Fruit fly (Drosophila melanogaster) whole organism, embryonic: Measurements from ENCODE around the gene Ku80.

Source experiments
- Atf3 ChIP-seq: fragments of 200-800 bp; sonication (Bioruptor generic); optimal IDR thresholded peaks from 3 replicates; lab custom pipeline; 2016; ENCODE audit warnings: missing biosample characterization, missing genetic modification characterization
- Atf6 ChIP-seq: fragments of 200-800 bp; sonication (Bioruptor generic); IDR thresholded peaks from 2 replicates; pipeline ENCODE4 v1.3.6; 2022; ENCODE audit warnings: missing biosample characterization, missing genetic modification characterization
- B-H1 ChIP-seq: fragments of 200-800 bp; sonication (Bioruptor generic); IDR thresholded peaks from 3 replicates; pipeline ENCODE4 v1.3.6; 2022; ENCODE audit warnings: missing biosample characterization, missing genetic modification characterization
- BtbVII ChIP-seq: fragments of 200-800 bp; sonication (Bioruptor generic); optimal IDR thresholded peaks from 3 replicates; lab custom pipeline; 2017; ENCODE audit warnings: missing biosample characterization, mild to moderate bottlenecking, missing genetic modification characterization
- CG10209 ChIP-seq: fragments of 200-800 bp; sonication (Bioruptor generic); optimal IDR thresholded peaks from 3 replicates; lab custom pipeline; 2017; ENCODE audit warnings: missing biosample characterization, mild to moderate bottlenecking, missing genetic modification characterization, missing genetic modification reagents
- CG10267 ChIP-seq: fragments of 200-800 bp; sonication (Bioruptor generic); optimal IDR thresholded peaks from 2 replicates; lab custom pipeline; 2018; ENCODE audit warnings: missing biosample characterization, mild to moderate bottlenecking, missing genetic modification characterization, moderate library complexity
- CG10462 ChIP-seq: fragments of 200-800 bp; sonication (Bioruptor generic); optimal IDR thresholded peaks from 2 replicates; lab custom pipeline; 2016; ENCODE audit warnings: missing biosample characterization, missing genetic modification characterization
- CG10565 ChIP-seq: fragments of 200-800 bp; sonication (Bioruptor generic); optimal IDR thresholded peaks from 3 replicates; lab custom pipeline; 2016; ENCODE audit warnings: missing biosample characterization, mild to moderate bottlenecking, missing genetic modification characterization
- CG1233 ChIP-seq: fragments of 200-800 bp; sonication (Bioruptor generic); optimal IDR thresholded peaks from 4 replicates; lab custom pipeline; 2018; ENCODE audit warnings: missing biosample characterization, mild to moderate bottlenecking, missing genetic modification characterization
- CG15479 ChIP-seq: fragments of 200-800 bp; sonication (Bioruptor generic); optimal IDR thresholded peaks from 3 replicates; lab custom pipeline; 2019; ENCODE audit warnings: missing biosample characterization, mild to moderate bottlenecking, missing genetic modification characterization, moderate library complexity
- CG15696 ChIP-seq: fragments of 200-800 bp; sonication (Bioruptor generic); optimal IDR thresholded peaks from 2 replicates; lab custom pipeline; 2019; ENCODE audit warnings: missing biosample characterization, mild to moderate bottlenecking, missing genetic modification characterization, moderate library complexity
- CG1602 ChIP-seq: fragments of 200-800 bp; sonication (Bioruptor generic); optimal IDR thresholded peaks from 3 replicates; lab custom pipeline; 2016; ENCODE audit warnings: missing biosample characterization, missing genetic modification characterization
- CG2199 ChIP-seq: fragments of 200-800 bp; sonication (Bioruptor generic); IDR thresholded peaks from 3 replicates; pipeline ENCODE4 v1.3.6; 2022; ENCODE audit warnings: missing biosample characterization, missing genetic modification characterization
- CG2678 ChIP-seq: fragments of 200-800 bp; sonication (Bioruptor generic); optimal IDR thresholded peaks from 3 replicates; lab custom pipeline; 2019; ENCODE audit warnings: missing biosample characterization, mild to moderate bottlenecking, missing genetic modification characterization, moderate library complexity
- CG2712 ChIP-seq: fragments of 200-800 bp; optimal IDR thresholded peaks from 3 replicates; lab custom pipeline; 2019; ENCODE audit warnings: missing biosample characterization, mild to moderate bottlenecking, missing genetic modification characterization, moderate library complexity
- CG34422 ChIP-seq: fragments of 200-800 bp; sonication (Bioruptor generic); IDR thresholded peaks from 3 replicates; pipeline ENCODE4 v1.3.6; 2022; ENCODE audit warnings: missing biosample characterization, missing genetic modification characterization
- CG6791 ChIP-seq: fragments of 200-800 bp; sonication (Bioruptor generic); IDR thresholded peaks from 3 replicates; pipeline ENCODE4 v1.3.6; 2022; ENCODE audit warnings: missing biosample characterization, missing genetic modification characterization; ENCODE audit not compliant: partially characterized antibody
- CG7963 ChIP-seq: fragments of 200-800 bp; sonication (Bioruptor generic); IDR thresholded peaks from 3 replicates; pipeline ENCODE4 v1.3.6; 2022; ENCODE audit warnings: missing biosample characterization, missing genetic modification characterization; ENCODE audit not compliant: partially characterized antibody
- CG8944 ChIP-seq: fragments of 200-800 bp; sonication (Bioruptor generic); optimal IDR thresholded peaks from 3 replicates; lab custom pipeline; 2016; ENCODE audit warnings: missing biosample characterization, missing genetic modification characterization
- CG9727 ChIP-seq: fragments of 200-800 bp; sonication (Bioruptor generic); optimal IDR thresholded peaks from 3 replicates; lab custom pipeline; 2017; ENCODE audit warnings: missing biosample characterization, mild to moderate bottlenecking, missing genetic modification characterization
- D ChIP-seq, 2 experiments: fragments of 200-800 bp in 1 of 2; fragments of >200 bp in 1 of 2; sonication (Bioruptor generic) in 1 of 2; optimal IDR thresholded peaks; 2 replicates in 1 of 2; 3 replicates in 1 of 2; lab custom pipeline; 2017; ENCODE audit warnings: mild to moderate bottlenecking in 1 of 2, missing biosample characterization in 1 of 2, missing genetic modification characterization in 1 of 2, missing genetic modification reagents in 1 of 2
- Dip3 ChIP-seq: fragments of 200-800 bp; sonication (Bioruptor generic); optimal IDR thresholded peaks from 3 replicates; lab custom pipeline; 2016; ENCODE audit warnings: missing biosample characterization, missing genetic modification characterization
- Dll ChIP-seq: fragments of 200-800 bp; sonication (Bioruptor generic); IDR thresholded peaks from 4 replicates; pipeline ENCODE4 v1.3.6; 2022; ENCODE audit warnings: missing biosample characterization, missing genetic modification characterization; ENCODE audit not compliant: partially characterized antibody
- Gug ChIP-seq: fragments of 200-800 bp; sonication (Bioruptor generic); IDR thresholded peaks from 4 replicates; pipeline ENCODE4 v1.3.6; 2022; ENCODE audit warnings: missing biosample characterization, missing genetic modification characterization
- H2.0 ChIP-seq: fragments of 200-800 bp; sonication (Bioruptor generic); IDR thresholded peaks from 2 replicates; pipeline ENCODE4 v1.3.6; 2022; ENCODE audit warnings: missing biosample characterization, missing genetic modification characterization
- TFAM ChIP-seq: fragments of 200-800 bp; sonication (Bioruptor generic); optimal IDR thresholded peaks from 2 replicates; lab custom pipeline; 2017; ENCODE audit warnings: missing biosample characterization, missing genetic modification characterization, inconsistent platforms
- ab ChIP-seq: fragments of 200-800 bp; sonication (Bioruptor generic); optimal IDR thresholded peaks from 2 replicates; lab custom pipeline; 2016; ENCODE audit warnings: missing biosample characterization, missing genetic modification characterization
- ara ChIP-seq: fragments of 200-800 bp; sonication (Bioruptor generic); IDR thresholded peaks from 2 replicates; pipeline ENCODE4 v1.3.6; 2022; ENCODE audit warnings: missing biosample characterization, missing genetic modification characterization
- bbx ChIP-seq: fragments of 200-800 bp; sonication (Bioruptor generic); IDR thresholded peaks from 2 replicates; pipeline ENCODE4 v1.3.6; 2022; ENCODE audit warnings: missing biosample characterization, missing genetic modification characterization; ENCODE audit not compliant: partially characterized antibody
- cad ChIP-seq: fragments of >200 bp; optimal IDR thresholded peaks from 2 replicates; lab custom pipeline; 2017; ENCODE audit warnings: missing biosample characterization, missing genetic modification characterization
- cg ChIP-seq: fragments of 200-800 bp; sonication (Bioruptor generic); optimal IDR thresholded peaks from 3 replicates; lab custom pipeline; 2019; ENCODE audit warnings: missing biosample characterization, mild to moderate bottlenecking, missing genetic modification characterization, moderate library complexity
- dm ChIP-seq: fragments of 200-800 bp; sonication (Bioruptor generic); optimal IDR thresholded peaks from 3 replicates; lab custom pipeline; 2016; ENCODE audit warnings: missing biosample characterization, missing genetic modification characterization
- eyg ChIP-seq: fragments of 200-800 bp; sonication (Bioruptor generic); optimal IDR thresholded peaks from 3 replicates; lab custom pipeline; 2016; ENCODE audit warnings: missing biosample characterization, missing genetic modification characterization
- fd102C ChIP-seq: fragments of 200-800 bp; sonication (Bioruptor generic); optimal IDR thresholded peaks from 2 replicates; lab custom pipeline; 2018; ENCODE audit warnings: missing biosample characterization, mild to moderate bottlenecking, missing genetic modification characterization, moderate library complexity
- fd3F ChIP-seq: fragments of 200-800 bp; sonication (Bioruptor generic); optimal IDR thresholded peaks from 2 replicates; lab custom pipeline; 2018; ENCODE audit warnings: missing biosample characterization, mild to moderate bottlenecking, missing genetic modification characterization, moderate library complexity
- fd64A ChIP-seq: fragments of 200-800 bp; sonication (Bioruptor generic); optimal IDR thresholded peaks from 3 replicates; lab custom pipeline; 2018; ENCODE audit warnings: missing biosample characterization, mild to moderate bottlenecking, missing genetic modification characterization
- jumu ChIP-seq: fragments of 200-800 bp; sonication (Bioruptor generic); optimal IDR thresholded peaks from 3 replicates; lab custom pipeline; 2016; ENCODE audit warnings: missing biosample characterization, missing genetic modification characterization
- luna ChIP-seq: fragments of 200-800 bp; sonication (Bioruptor generic); optimal IDR thresholded peaks from 2 replicates; lab custom pipeline; 2016; ENCODE audit warnings: missing biosample characterization, missing genetic modification characterization
- maf-S ChIP-seq: fragments of 200-800 bp; sonication (Bioruptor generic); optimal IDR thresholded peaks from 2 replicates; lab custom pipeline; 2016; ENCODE audit warnings: missing biosample characterization, missing genetic modification characterization
- pfk ChIP-seq: fragments of 200-800 bp; sonication (Bioruptor generic); optimal IDR thresholded peaks from 2 replicates; lab custom pipeline; 2018; ENCODE audit warnings: missing biosample characterization, mild to moderate bottlenecking, missing genetic modification characterization, moderate library complexity
- prd ChIP-seq, 3 experiments: fragments of >200 bp in 2 of 3; fragments of 200-800 bp in 1 of 3; sonication (Bioruptor generic) in 1 of 3; optimal IDR thresholded peaks in 2 of 3; IDR thresholded peaks in 1 of 3; 2 replicates in 2 of 3; 3 replicates in 1 of 3; pipeline versions ENCODE4 v1.3.6 to Lab custom; 2017 to 2022; ENCODE audit warnings: missing biosample characterization in 1 of 3, missing genetic modification characterization in 1 of 3
- pros ChIP-seq: fragments of 200-800 bp; sonication (Bioruptor generic); optimal IDR thresholded peaks from 3 replicates; lab custom pipeline; 2019; ENCODE audit warnings: missing biosample characterization, mild to moderate bottlenecking, missing genetic modification characterization, moderate library complexity
- sob ChIP-seq: fragments of 200-800 bp; sonication (Bioruptor generic); IDR thresholded peaks from 2 replicates; pipeline ENCODE4 v1.3.6; 2022; ENCODE audit warnings: missing biosample characterization, missing genetic modification characterization
- tll ChIP-seq, 2 experiments: fragments of 200-800 bp in 1 of 2; fragments of >200 bp in 1 of 2; sonication (Bioruptor generic) in 1 of 2; optimal IDR thresholded peaks; 2 replicates each; lab custom pipeline; 2017 to 2019; ENCODE audit warnings: missing biosample characterization in 2 of 2, missing genetic modification characterization in 2 of 2, mild to moderate bottlenecking in 1 of 2, moderate library complexity in 1 of 2
- twi ChIP-seq: fragments of 200-800 bp; optimal IDR thresholded peaks from 2 replicates; lab custom pipeline; 2019; ENCODE audit warnings: missing biosample characterization, mild to moderate bottlenecking, missing genetic modification characterization, moderate library complexity
- unc-4 ChIP-seq: fragments of 200-800 bp; sonication (Bioruptor generic); IDR thresholded peaks from 2 replicates; pipeline ENCODE4 v1.3.6; 2022; ENCODE audit warnings: missing biosample characterization, missing genetic modification characterization; ENCODE audit not compliant: partially characterized antibody
- zen ChIP-seq: fragments of 200-800 bp; sonication (Bioruptor generic); optimal IDR thresholded peaks from 3 replicates; lab custom pipeline; 2018; ENCODE audit warnings: missing biosample characterization, mild to moderate bottlenecking, missing genetic modification characterization, moderate library complexity
- zf30C ChIP-seq: fragments of 200-800 bp; sonication (Bioruptor generic); optimal IDR thresholded peaks from 3 replicates; lab custom pipeline; 2018; ENCODE audit warnings: missing biosample characterization, mild to moderate bottlenecking, missing genetic modification characterization

Ku80 gene

dm6 chr2L:15742976-15743375 is 28.0 kb downstream of the Ku80 start:
- peak in 1 of 2 experiments; percentile 43 for TF ChIP-seq tll (GFP tag; optimal IDR thresholded peaks at IDR 0.05; lab: Kevin White, UChicago)
- TF ChIP-seq maf-S (GFP tag; lab: Kevin White, UChicago) = no peak
- no peak for TF ChIP-seq Dll (GFP tag; lab: Robert Waterston, UW)
- TF ChIP-seq D (optimal IDR thresholded peaks at IDR 0.05; lab: Kevin White, UChicago) = no peak
- no peak for TF ChIP-seq D (GFP tag; optimal IDR thresholded peaks at IDR 0.05; lab: Kevin White, UChicago)
- TF ChIP-seq zen (tag; lab: Kevin White, UChicago) = peak; percentile 18
- peak; percentile 61 for TF ChIP-seq pros
- no peak for TF ChIP-seq unc-4 (GFP tag; lab: Robert Waterston, UW)
- no peak for TF ChIP-seq CG10209
- TF ChIP-seq cad (GFP tag; lab: Kevin White, UChicago) = peak; percentile 21
- TF ChIP-seq TFAM (GFP tag; lab: Kevin White, UChicago) = no peak
- TF ChIP-seq Atf3 (GFP tag; lab: Kevin White, UChicago) = no peak
- TF ChIP-seq CG7963 = no peak
- TF ChIP-seq CG10565 (GFP tag; lab: Kevin White, UChicago) = no peak
- peak; percentile 27 for TF ChIP-seq twi (tag; lab: Kevin White, UChicago)
- peak; percentile 60 for TF ChIP-seq CG15479 (GFP tag; lab: Kevin White, UChicago)
- TF ChIP-seq fd64A (GFP tag; lab: Kevin White, UChicago) = no peak

- TF ChIP-seq prd (optimal IDR thresholded peaks at IDR 0.05; lab: Kevin White, UChicago) = no peak
- peak; percentile 70; the same call in 2 of the 3 replicates for TF ChIP-seq prd (GFP tag; IDR thresholded peaks at IDR 0.05; lab: Robert Waterston, UW)
- TF ChIP-seq bbx (GFP tag; lab: Robert Waterston, UW) = no peak
- no peak for TF ChIP-seq cg (GFP tag; lab: Kevin White, UChicago)
- no peak for TF ChIP-seq jumu (GFP tag; lab: Kevin White, UChicago)
- no peak for TF ChIP-seq CG1233
- TF ChIP-seq CG2678 = no peak
- no peak for TF ChIP-seq CG8944 (GFP tag; lab: Kevin White, UChicago)
- peak; percentile 49 for TF ChIP-seq ara (GFP tag; lab: Robert Waterston, UW)
- no peak for TF ChIP-seq fd102C (GFP tag; lab: Kevin White, UChicago)
- no peak for TF ChIP-seq B-H1 (GFP tag; lab: Robert Waterston, UW)
- TF ChIP-seq luna (GFP tag; lab: Kevin White, UChicago) = no peak
- no peak for TF ChIP-seq CG34422
- no peak for TF ChIP-seq Atf6 (GFP tag; lab: Robert Waterston, UW)
- TF ChIP-seq CG9727 (GFP tag; lab: Kevin White, UChicago) = peak; percentile 44
- no peak for TF ChIP-seq D (optimal IDR thresholded peaks at IDR 0.05; lab: Kevin White, UChicago)
- no peak for TF ChIP-seq D (GFP tag; optimal IDR thresholded peaks at IDR 0.05; lab: Kevin White, UChicago)
- TF ChIP-seq CG2712 (tag; lab: Kevin White, UChicago) = peak; percentile 31
- no peak for TF ChIP-seq CG2199 (GFP tag; lab: Robert Waterston, UW)
- peak; percentile 69 for TF ChIP-seq CG15696 (tag; lab: Kevin White, UChicago)
- TF ChIP-seq CG10267 (tag; lab: Kevin White, UChicago) = peak; percentile 35
- no peak for TF ChIP-seq dm (GFP tag; lab: Kevin White, UChicago)
- TF ChIP-seq BtbVII = no peak
- no peak for TF ChIP-seq Gug (GFP tag; lab: Robert Waterston, UW)
- no peak for TF ChIP-seq CG6791 (GFP tag; lab: Robert Waterston, UW)
- no peak for TF ChIP-seq ab (GFP tag; lab: Kevin White, UChicago)
- no peak for TF ChIP-seq CG10462 (GFP tag; lab: Kevin White, UChicago)
- TF ChIP-seq H2.0 = no peak; the same call in 1 of the 2 replicates
- peak; percentile 71 for TF ChIP-seq zf30C (GFP tag; lab: Kevin White, UChicago)
- TF ChIP-seq Dip3 (GFP tag; lab: Kevin White, UChicago) = no peak
- TF ChIP-seq fd3F (GFP tag; lab: Kevin White, UChicago) = no peak
- no peak for TF ChIP-seq eyg (GFP tag; lab: Kevin White, UChicago)
- TF ChIP-seq CG1602 (GFP tag; lab: Kevin White, UChicago) = no peak
- TF ChIP-seq pfk (GFP tag; lab: Kevin White, UChicago) = no peak
- no peak for TF ChIP-seq sob (GFP tag; lab: Robert Waterston, UW)
Measured at dm6 chr2L:15741418-15741817, 29.5 kb downstream of the Ku80 start.
